Worm (Caenorhabditis elegans) whole organism, late embryonic: Measurements from ENCODE around the gene rps-5.

Source experiments
- C38D4.7 ChIP-seq: fragments of 200-800 bp; sonication (Bioruptor generic); optimal IDR thresholded peaks from 2 replicates; lab custom pipeline; 2018; ENCODE audit warnings: mild to moderate bottlenecking, missing genetic modification characterization, moderate library complexity, missing compliant biosample characterization
- fkh-6 ChIP-seq: sonication (generic microtip); optimal IDR thresholded peaks from 2 replicates; lab custom pipeline; 2016; ENCODE audit warnings: missing genetic modification characterization, missing compliant biosample characterization
- madf-2 ChIP-seq: sonication (generic microtip); optimal IDR thresholded peaks from 2 replicates; lab custom pipeline; 2017; ENCODE audit warnings: missing genetic modification characterization, missing compliant biosample characterization

- TF ChIP-seq madf-2, result no peak
- no peak for TF ChIP-seq C38D4.7 (GFP tag; lab: Kevin White, UChicago)
- no peak for TF ChIP-seq fkh-6 (tag; lab: Kevin White, UChicago)
These were observed 32.4 kb downstream of the rps-5 start, which contains the start of gene Y5F2A.4 for ce11 chrIV:11078482-11078881.
